Fruit fly (Drosophila melanogaster): ENCODE measurements around the gene CG6180.

Gene CG6180

dm6 chr2L:12681603-12682368 is 25.7 kb upstream of the CG6180 start:
- TF ChIP-seq Pif1B (GFP tag; optimal IDR thresholded peaks at IDR 0.05) (no peak), CG4496 (GFP tag; IDR thresholded peaks at IDR 0.05) (no peak), CG34367 (tag; optimal IDR thresholded peaks at IDR 0.05) (no peak), CG15710 (tag; optimal IDR thresholded peaks at IDR 0.05) (no peak), EcR (GFP tag; optimal IDR thresholded peaks at IDR 0.05) (no peak), rn (GFP tag; IDR thresholded peaks at IDR 0.05) (no peak), CG12605 (GFP tag; IDR thresholded peaks at IDR 0.05) (no peak), CG17806 (tag; optimal IDR thresholded peaks at IDR 0.05) (no peak), Snoo (tag; optimal IDR thresholded peaks at IDR 0.05) (no peak), gl (tag; optimal IDR thresholded peaks at IDR 0.05) (no peak), Pif1A (GFP tag; optimal IDR thresholded peaks at IDR 0.05) (no peak), CG10348 (GFP tag; IDR thresholded peaks at IDR 0.05) (no peak), CG13204 (GFP tag; optimal IDR thresholded peaks at IDR 0.05) (no peak), CG8159 (tag; optimal IDR thresholded peaks at IDR 0.05) (no peak), fd96Ca (GFP tag; IDR thresholded peaks at IDR 0.05) (no peak)

dm6 chr2L:12686811-12687210 is 20.6 kb upstream of the CG6180 start:
- no peak for TF ChIP-seq Pif1B (GFP tag; optimal IDR thresholded peaks at IDR 0.05)
- TF ChIP-seq Ets98B (GFP tag; IDR thresholded peaks at IDR 0.05) = no peak
- TF ChIP-seq rn (GFP tag; IDR thresholded peaks at IDR 0.05) = no peak
- no peak for TF ChIP-seq CG17806 (tag; optimal IDR thresholded peaks at IDR 0.05)
- TF ChIP-seq CG32121 (GFP tag; IDR thresholded peaks at IDR 0.05) = no peak
- no peak for TF ChIP-seq CG8301 (tag; optimal IDR thresholded peaks at IDR 0.05)
- TF ChIP-seq CG4496 (GFP tag; IDR thresholded peaks at IDR 0.05) = no peak
- no peak for TF ChIP-seq CG14655 (GFP tag; optimal IDR thresholded peaks at IDR 0.05)
- TF ChIP-seq CG34367 (tag; optimal IDR thresholded peaks at IDR 0.05) = no peak
- TF ChIP-seq CG9948 (tag; optimal IDR thresholded peaks at IDR 0.05) = no peak
- TF ChIP-seq CG10348 (GFP tag; IDR thresholded peaks at IDR 0.05) = no peak
- no peak for TF ChIP-seq CG12605 (GFP tag; IDR thresholded peaks at IDR 0.05)
- no peak for TF ChIP-seq D1 (tag; optimal IDR thresholded peaks at IDR 0.05)
- no peak for TF ChIP-seq CG8159 (tag; optimal IDR thresholded peaks at IDR 0.05)
- TF ChIP-seq EcR (GFP tag; optimal IDR thresholded peaks at IDR 0.05) = no peak
- TF ChIP-seq CG13204 (GFP tag; optimal IDR thresholded peaks at IDR 0.05) = no peak
- TF ChIP-seq fd96Ca (GFP tag; IDR thresholded peaks at IDR 0.05) = no peak

dm6 chr2L:12689281-12689765 is 18.1 kb upstream of the CG6180 start:
- TF ChIP-seq Snoo (tag; optimal IDR thresholded peaks at IDR 0.05) (no peak), CG13204 (GFP tag; optimal IDR thresholded peaks at IDR 0.05) (no peak), Pif1A (GFP tag; optimal IDR thresholded peaks at IDR 0.05) (no peak), CG8301 (tag; optimal IDR thresholded peaks at IDR 0.05) (no peak), CG4496 (GFP tag; IDR thresholded peaks at IDR 0.05) (no peak)

dm6 chr2L:12692343-12693079 is 14.9 kb upstream of the CG6180 start, which contains the start of the genes CCT4 and CG6153:
CCT4 (minus strand) TSS chr2L:12692934.
CG6153 (plus strand) TSS chr2L:12692993.
- no peak for TF ChIP-seq Pif1A (GFP tag; optimal IDR thresholded peaks at IDR 0.05)
- TF ChIP-seq fd96Ca (GFP tag; IDR thresholded peaks at IDR 0.05) = 0 out of 3 replicates have a peak, but pooled peaks have one; percentile 25

- TF ChIP-seq fd96Ca (GFP tag; IDR thresholded peaks at IDR 0.05) = 0 out of 3 replicates have a peak, but pooled peaks have one; percentile 30
- TF ChIP-seq CG12605 (GFP tag; IDR thresholded peaks at IDR 0.05) = peak; percentile 71
- TF ChIP-seq CG15710 (tag; optimal IDR thresholded peaks at IDR 0.05) = no peak
These were observed 12.5 kb upstream of the CG6180 start, which contains the start of the genes IFT43 and PICK1 for dm6 chr2L:12694823-12695420. IFT43 (minus strand) TSS chr2L:12694988. PICK1 (plus strand) TSS chr2L:12695033.

- TF ChIP-seq Ets98B (GFP tag; IDR thresholded peaks at IDR 0.05) = no peak
- TF ChIP-seq CG34367 (tag; optimal IDR thresholded peaks at IDR 0.05) = no peak
- TF ChIP-seq EcR (GFP tag; optimal IDR thresholded peaks at IDR 0.05) = no peak
- TF ChIP-seq rn (GFP tag; IDR thresholded peaks at IDR 0.05) = no peak
- no peak for TF ChIP-seq CG8159 (tag; optimal IDR thresholded peaks at IDR 0.05)
- no peak for TF ChIP-seq D1 (tag; optimal IDR thresholded peaks at IDR 0.05)
- no peak for TF ChIP-seq Pif1B (GFP tag; optimal IDR thresholded peaks at IDR 0.05)
- TF ChIP-seq CG8301 (tag; optimal IDR thresholded peaks at IDR 0.05) = no peak
These were observed 10.2 kb upstream of the CG6180 start, which contains the start of gene CG5781 for dm6 chr2L:12697223-12697622. CG5781 (minus strand) TSS chr2L:12697323.

All from whole organism, pupa.